Fruit fly (Drosophila melanogaster): ENCODE results near the gene Meics.
A peak's percentile ranks its signal among the peaks of the same experiment; 100 is the strongest.

Meics gene

dm6 chr3L:13991314-13991713, 26.8 kb upstream of the Meics start:
- no peak for TF ChIP-seq noc (tag; optimal IDR thresholded peaks at IDR 0.05)

DNA sequence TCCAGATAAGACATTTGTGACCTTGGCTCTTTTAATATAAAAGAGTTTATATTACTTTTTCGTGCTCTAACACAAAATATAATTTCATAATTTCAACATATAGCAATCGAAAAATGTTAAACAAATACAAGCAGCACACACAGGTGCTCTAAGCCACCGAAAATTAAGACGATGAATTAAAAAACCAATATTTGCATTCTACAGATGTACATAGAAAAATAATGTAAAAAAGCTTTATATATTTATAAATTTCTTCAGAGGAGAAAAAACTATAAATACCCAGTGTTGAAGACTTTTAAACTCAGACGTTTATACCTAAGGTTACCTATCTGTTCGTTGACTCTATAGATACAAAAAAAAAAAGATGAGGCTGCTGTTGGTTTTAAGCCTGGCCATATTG, 23.1 kb upstream of the Meics start, which contains the start of gene CG9040:
TSS of gene CG9040 (plus strand) at position 301 of the 400 bp plus-strand sequence.
- TF ChIP-seq noc (tag; optimal IDR thresholded peaks at IDR 0.05), result no peak

DNA sequence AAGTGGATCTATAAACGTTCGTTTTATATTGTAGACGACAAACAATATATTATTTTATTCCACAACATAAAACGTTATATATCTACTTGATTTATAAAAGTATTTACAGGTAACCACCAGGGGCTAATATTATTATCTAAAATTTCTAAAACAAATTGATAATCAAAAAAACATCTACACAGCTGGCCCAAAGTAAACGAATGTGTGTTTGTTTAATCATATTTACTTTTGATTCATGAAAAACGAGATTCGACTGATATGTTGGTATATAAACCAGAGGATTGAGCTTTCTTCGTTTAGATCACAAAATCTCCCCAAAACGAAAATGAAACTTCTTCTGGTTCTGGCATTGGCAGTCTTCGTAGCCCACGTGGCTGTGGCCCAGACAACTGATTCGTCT, 21.8 kb upstream of the Meics start, which contains the start of gene CG17362:
TSS of gene CG17362 (plus strand) at position 291 of the 400 bp plus-strand sequence.
- TF ChIP-seq noc (tag; optimal IDR thresholded peaks at IDR 0.05), result no peak

DNA sequence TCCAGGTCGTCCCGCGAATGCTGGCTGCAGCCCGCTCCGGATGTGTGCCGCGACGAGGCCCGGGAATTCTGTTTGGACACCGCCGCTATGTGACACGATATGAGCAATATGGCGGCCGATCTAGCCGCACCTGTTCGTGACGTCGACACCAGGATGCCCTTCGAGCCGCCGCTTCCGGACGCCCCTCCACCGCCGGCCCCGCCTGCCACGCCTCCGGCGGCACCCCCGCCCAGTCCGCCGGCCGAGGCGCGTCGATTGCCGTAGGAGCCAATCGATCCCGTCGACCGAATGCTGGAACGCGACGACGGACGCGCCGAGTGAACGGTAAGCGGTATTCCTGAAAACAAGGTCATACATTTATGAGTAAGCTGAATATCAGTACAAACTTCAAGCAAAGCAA, 18.0 kb upstream of the Meics start:
- no peak for TF ChIP-seq noc (tag; optimal IDR thresholded peaks at IDR 0.05)

DNA sequence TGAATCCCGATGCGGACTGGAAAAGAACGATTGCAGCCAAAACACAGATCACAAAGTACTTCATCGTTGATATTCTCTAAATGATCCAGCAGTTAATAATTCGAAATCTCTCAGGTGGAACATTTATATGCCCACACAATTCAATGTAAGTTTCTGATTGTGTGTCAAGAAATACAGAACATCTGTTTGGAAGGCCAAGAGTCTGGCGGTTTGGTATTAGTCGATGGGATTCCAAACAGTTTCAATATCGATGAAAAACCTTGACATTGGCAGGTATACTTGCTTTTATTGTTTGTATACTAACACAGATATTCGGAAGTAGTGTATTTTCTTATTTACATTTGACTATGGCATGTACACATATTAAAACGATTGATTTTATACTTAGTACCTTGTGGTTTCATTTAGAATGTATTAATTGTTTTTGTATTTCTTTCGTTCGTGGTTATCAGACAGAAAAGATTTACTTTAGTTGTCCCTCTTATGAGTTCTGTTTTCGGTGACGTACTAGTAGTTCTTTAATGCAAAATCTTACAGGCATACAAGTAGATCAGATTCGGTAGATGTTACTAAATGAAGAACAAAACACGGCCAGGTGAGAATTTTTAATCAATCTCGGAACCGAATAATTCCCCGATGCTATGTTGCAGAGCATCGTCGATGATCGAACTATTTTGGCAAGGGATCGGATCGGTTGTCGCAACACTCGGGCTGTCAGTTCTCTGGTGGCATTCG, 9.0 kb upstream of the Meics start, which contains the start of the genes CG13738 and Hsc70-1:
TSS of gene CG13738 (minus strand) at position 101 of the 735 bp plus-strand sequence.
TSS of gene Hsc70-1 (plus strand) at position 685 of the 735 bp plus-strand sequence.
- no peak for TF ChIP-seq noc (tag; optimal IDR thresholded peaks at IDR 0.05)

- TF ChIP-seq noc (tag; optimal IDR thresholded peaks at IDR 0.05), result no peak
Observed at dm6 chr3L:13965502-13965843, 971 bp upstream of the Meics start.

DNA sequence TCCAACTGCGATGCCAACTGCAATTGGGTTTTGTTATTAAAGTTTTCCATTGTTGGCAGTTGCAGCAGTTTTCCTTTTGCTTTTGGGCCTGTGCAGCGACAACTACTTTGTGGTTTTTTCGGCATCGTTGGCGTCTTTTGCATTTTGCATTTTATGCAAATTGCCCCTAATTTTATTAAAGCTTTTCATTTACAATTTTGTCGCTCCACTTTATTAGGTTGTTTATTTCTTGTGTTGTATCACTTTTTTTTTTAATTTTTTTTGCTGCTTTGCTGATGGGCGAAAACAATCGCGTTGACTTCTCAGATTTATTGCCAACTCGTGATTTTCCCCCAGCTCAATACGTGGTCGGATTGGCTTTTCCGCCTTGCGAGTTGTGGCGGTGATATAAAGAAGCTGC, 6.7 kb downstream of the Meics start:
- no peak for TF ChIP-seq noc (tag; optimal IDR thresholded peaks at IDR 0.05)

- TF ChIP-seq noc (tag; optimal IDR thresholded peaks at IDR 0.05), result peak; percentile 54
Observed at dm6 chr3L:13957212-13957668, 7.3 kb downstream of the Meics start.

DNA sequence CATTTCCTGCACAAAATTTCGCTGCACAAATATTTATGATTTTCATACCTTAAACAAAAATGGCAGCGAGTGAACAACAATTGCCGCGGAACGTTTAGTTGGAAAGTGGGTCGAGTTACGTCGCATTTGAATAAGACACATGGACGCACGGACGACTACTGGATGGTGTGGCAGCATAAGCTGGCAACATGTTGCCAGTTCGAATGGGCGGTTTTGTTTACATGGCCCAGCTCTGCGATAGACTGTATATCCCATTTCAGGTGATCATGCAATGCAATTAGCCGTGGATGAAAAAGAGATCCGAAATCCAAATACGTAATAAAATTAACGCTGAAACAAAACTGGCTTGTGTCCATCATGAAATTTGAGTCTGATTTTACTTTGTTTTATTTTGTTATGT, 7.8 kb downstream of the Meics start:
- no peak for TF ChIP-seq noc (tag; optimal IDR thresholded peaks at IDR 0.05)

DNA sequence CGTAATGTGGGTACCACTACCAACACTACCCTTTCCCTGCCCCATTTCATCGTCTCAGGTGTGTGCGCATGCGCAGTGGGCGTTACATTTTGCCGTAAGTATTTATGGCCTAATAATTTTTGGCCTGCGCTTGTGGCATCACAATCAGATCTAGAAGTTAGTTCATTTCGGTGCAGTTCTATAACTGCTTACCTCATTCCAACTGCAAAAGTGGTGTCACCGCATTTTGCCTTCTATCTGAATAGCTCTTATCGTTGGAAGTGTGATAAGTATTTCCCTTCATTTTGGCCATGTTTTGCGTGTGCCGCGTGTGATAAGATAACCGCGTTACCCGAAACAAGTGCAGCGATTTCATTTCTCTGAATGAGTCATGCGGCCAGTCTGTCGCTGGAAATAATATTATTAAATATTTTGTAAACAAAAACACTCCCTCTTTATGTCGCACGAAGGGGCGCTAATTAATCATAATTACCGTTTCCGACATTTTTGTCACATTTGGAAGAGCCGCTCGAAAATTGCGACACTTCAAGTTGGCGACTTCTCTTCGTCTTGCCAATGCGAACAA, 11.9 kb downstream of the Meics start:
- TF ChIP-seq noc (tag; optimal IDR thresholded peaks at IDR 0.05), result no peak

DNA sequence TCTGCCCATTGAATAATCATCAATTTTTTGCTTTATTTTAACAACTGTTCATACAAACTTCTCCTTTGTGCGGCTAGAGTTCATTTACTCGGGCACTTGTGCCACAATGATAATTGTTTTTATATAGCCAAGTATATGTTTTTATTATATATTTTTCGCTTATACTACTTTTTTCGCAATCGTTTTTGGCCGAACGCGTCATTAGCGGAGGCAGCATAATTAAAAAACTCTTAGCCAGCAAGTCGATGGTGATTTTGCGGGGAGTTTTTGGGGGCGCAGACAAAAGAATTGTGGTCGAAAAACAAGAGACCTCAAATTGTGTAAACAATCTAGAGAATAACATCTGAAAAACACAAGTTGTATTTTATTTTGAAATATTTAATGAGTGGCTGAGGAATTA, 12.9 kb downstream of the Meics start:
- TF ChIP-seq noc (tag; optimal IDR thresholded peaks at IDR 0.05), result no peak

- no peak for TF ChIP-seq noc (tag; optimal IDR thresholded peaks at IDR 0.05)
Observed at dm6 chr3L:13949440-13950066, 14.9 kb downstream of the Meics start.

dm6 chr3L:13946003-13946402, 18.5 kb downstream of the Meics start:
- no peak for TF ChIP-seq noc (tag; optimal IDR thresholded peaks at IDR 0.05)

DNA sequence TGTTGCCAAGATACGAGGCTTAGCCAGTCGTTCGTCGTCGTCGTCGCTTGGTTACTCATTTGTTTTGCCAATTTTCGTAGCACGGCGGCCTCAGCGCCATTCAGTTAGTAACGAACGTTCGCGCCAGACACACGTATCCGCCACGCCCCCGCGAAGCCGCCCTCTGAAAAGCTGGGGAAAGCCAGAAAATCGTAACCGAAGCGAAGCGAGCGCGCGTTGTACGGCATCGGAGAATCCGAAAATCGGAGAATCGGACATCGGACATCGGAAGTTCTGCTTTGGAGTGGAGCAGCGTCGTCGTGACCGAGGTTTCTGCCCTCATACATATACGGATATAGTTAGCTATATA, 25.4 kb downstream of the Meics start, which contains the start of gene CG32137:
TSS of gene CG32137 (plus strand) at position 100 of the 349 bp plus-strand sequence.
- no peak for TF ChIP-seq noc (tag; optimal IDR thresholded peaks at IDR 0.05)

dm6 chr3L:13938470-13939150, 25.9 kb downstream of the Meics start:
- TF ChIP-seq noc (tag; optimal IDR thresholded peaks at IDR 0.05), result peak; percentile 92

DNA sequence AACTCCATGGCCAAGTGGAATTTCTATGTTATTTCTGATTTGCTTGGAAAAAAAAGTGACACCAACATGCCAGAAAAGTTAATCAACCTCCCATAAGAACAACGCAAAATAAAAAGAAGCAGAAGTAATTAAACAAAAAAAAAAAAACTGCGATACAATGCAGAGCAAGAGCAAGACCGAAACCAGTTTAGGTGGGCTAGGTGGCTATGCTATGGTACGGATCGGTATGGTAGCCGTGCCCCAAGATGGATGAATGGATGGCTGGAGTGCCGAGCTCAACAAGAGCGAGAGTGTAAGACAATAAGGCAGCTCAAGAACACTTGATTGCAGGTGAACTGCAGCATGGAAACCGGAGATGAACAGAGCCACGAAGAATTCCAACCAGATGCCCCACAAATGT, 27.7 kb downstream of the Meics start:
- no peak for TF ChIP-seq noc (tag; optimal IDR thresholded peaks at IDR 0.05)

Measured in whole organism, larva.